Worm (Caenorhabditis elegans) whole organism, late embryonic: ENCODE data around the gene nspg-13.

Experiments used
- dve-1 ChIP-seq: sonication (generic microtip); optimal IDR thresholded peaks from 2 replicates; lab custom pipeline; 2017; ENCODE audit warnings: antibody characterized with exemption, mild to moderate bottlenecking, missing genetic modification characterization, missing compliant biosample characterization
- ets-4 ChIP-seq: sonication (generic microtip); optimal IDR thresholded peaks from 2 replicates; lab custom pipeline; 2016; ENCODE audit warnings: missing genetic modification characterization, missing compliant biosample characterization
- hlh-8 ChIP-seq: sonication (generic microtip); optimal IDR thresholded peaks from 2 replicates; lab custom pipeline; 2016; ENCODE audit warnings: missing genotype, missing genetic modification characterization, missing compliant biosample characterization
- nfya-1 ChIP-seq: sonication (generic microtip); optimal IDR thresholded peaks from 2 replicates; lab custom pipeline; 2017; ENCODE audit warnings: missing genetic modification characterization, mild to moderate bottlenecking, missing compliant biosample characterization, antibody characterized with exemption, moderate library complexity
- npax-4 ChIP-seq: sonication (generic microtip); optimal IDR thresholded peaks from 2 replicates; lab custom pipeline; 2016; ENCODE audit warnings: missing genetic modification characterization, missing compliant biosample characterization
- tbx-2 ChIP-seq: sonication (generic microtip); optimal IDR thresholded peaks from 2 replicates; lab custom pipeline; 2016; ENCODE audit warnings: missing genetic modification characterization, missing compliant biosample characterization

- TF ChIP-seq ets-4 = no peak
- no peak for TF ChIP-seq npax-4 (tag; lab: Kevin White, UChicago)
- TF ChIP-seq hlh-8 (tag; lab: Kevin White, UChicago) = no peak
- no peak for TF ChIP-seq dve-1
- TF ChIP-seq nfya-1 (tag; lab: Kevin White, UChicago) = peak; percentile 53
- peak; percentile 39 for TF ChIP-seq tbx-2 (tag; lab: Kevin White, UChicago)
Measured at ce11 chrX:5244041-5244440, 11.0 kb upstream of the nspg-13 start, which contains the start of gene Y34B4A.7.
